Fruit fly (Drosophila melanogaster) whole organism: Measurements from ENCODE around the gene CG6763.

Experiments used
- CG8478 ChIP-seq: fragments of >200 bp; optimal IDR thresholded peaks from 2 replicates; lab custom pipeline; 2018; ENCODE audit warnings: inconsistent platforms
- Dll ChIP-seq: fragments of >200 bp; optimal IDR thresholded peaks from 2 replicates; lab custom pipeline; 2017
- EcR ChIP-seq, 2 experiments: fragments of >200 bp; optimal IDR thresholded peaks; 2 replicates each; lab custom pipeline; 2017; ENCODE audit warnings: missing biosample characterization in 2 of 2, missing genetic modification characterization in 2 of 2, missing genetic modification reagents in 2 of 2
- pan ChIP-seq: fragments of >200 bp; optimal IDR thresholded peaks from 2 replicates; lab custom pipeline; 2017
- psq ChIP-seq: fragments of >200 bp; optimal IDR thresholded peaks from 2 replicates; lab custom pipeline; 2017
- usp ChIP-seq: fragments of >200 bp; optimal IDR thresholded peaks from 2 replicates; lab custom pipeline; 2017; ENCODE audit warnings: missing biosample characterization, missing genetic modification characterization, mixed read lengths

CG6763 gene

dm6 chr3R:23284256-23284655, 454 bp downstream of the CG6763 start:
- TF ChIP-seq psq (lab: Kevin White, UChicago) (no peak), pan (no peak), Dll (no peak), CG8478 (lab: Kevin White, UChicago) (no peak), usp (GFP tag; lab: Kevin White, UChicago) (no peak), EcR (GFP tag; optimal IDR thresholded peaks at IDR 0.05; lab: Kevin White, UChicago) (no peak)

- TF ChIP-seq Dll (no peak), psq (lab: Kevin White, UChicago) (no peak), pan (no peak), CG8478 (lab: Kevin White, UChicago) (no peak), usp (GFP tag; lab: Kevin White, UChicago) (no peak), EcR (GFP tag; optimal IDR thresholded peaks at IDR 0.05; lab: Kevin White, UChicago) (no peak)
Measured at dm6 chr3R:23287951-23288350, 4.1 kb downstream of the CG6763 start, which contains the start of gene wam. Gene wam, minus strand, starts transcription at chr3R:23288051.

dm6 chr3R:23290089-23290488, 6.3 kb downstream of the CG6763 start, which contains the start of gene bb8:
Gene bb8, minus strand, starts transcription at chr3R:23290189.
- TF ChIP-seq usp (GFP tag; lab: Kevin White, UChicago) (no peak), pan (no peak), EcR (GFP tag; optimal IDR thresholded peaks at IDR 0.05; lab: Kevin White, UChicago) (no peak), CG8478 (lab: Kevin White, UChicago) (no peak), psq (lab: Kevin White, UChicago) (no peak)

- no peak for TF ChIP-seq Dll
- TF ChIP-seq pan = no peak
- TF ChIP-seq psq (lab: Kevin White, UChicago) = no peak
- TF ChIP-seq EcR (GFP tag; optimal IDR thresholded peaks at IDR 0.05; lab: Kevin White, UChicago) = no peak
- no peak for TF ChIP-seq usp (GFP tag; lab: Kevin White, UChicago)
- no peak for TF ChIP-seq CG8478 (lab: Kevin White, UChicago)
Measured at dm6 chr3R:23292267-23292666, 8.5 kb downstream of the CG6763 start.

dm6 chr3R:23293066-23293777, 9.4 kb downstream of the CG6763 start:
- TF ChIP-seq usp (GFP tag; lab: Kevin White, UChicago) = no peak
- peak; percentile 72 for TF ChIP-seq CG8478 (lab: Kevin White, UChicago)

- TF ChIP-seq pan (no peak), usp (GFP tag; lab: Kevin White, UChicago) (no peak), CG8478 (lab: Kevin White, UChicago) (peak; percentile 90), Dll (peak; percentile 70), psq (lab: Kevin White, UChicago) (no peak)
Measured at dm6 chr3R:23295360-23295772, 11.6 kb downstream of the CG6763 start.

- TF ChIP-seq CG8478 (lab: Kevin White, UChicago) (no peak), psq (lab: Kevin White, UChicago) (no peak), usp (GFP tag; lab: Kevin White, UChicago) (no peak), Dll (no peak), pan (no peak), EcR (GFP tag; optimal IDR thresholded peaks at IDR 0.05; lab: Kevin White, UChicago) (no peak)
Measured at dm6 chr3R:23296146-23296545, 12.3 kb downstream of the CG6763 start.

dm6 chr3R:23297132-23297862, 13.5 kb downstream of the CG6763 start:
- TF ChIP-seq usp (GFP tag; lab: Kevin White, UChicago) = no peak
- no peak for TF ChIP-seq EcR (GFP tag; optimal IDR thresholded peaks at IDR 0.05; lab: Kevin White, UChicago)
- no peak for TF ChIP-seq pan
- no peak for TF ChIP-seq Dll
- TF ChIP-seq psq (lab: Kevin White, UChicago) = no peak
- TF ChIP-seq CG8478 (lab: Kevin White, UChicago) = no peak

- no peak for TF ChIP-seq Dll
- no peak for TF ChIP-seq psq (lab: Kevin White, UChicago)
- TF ChIP-seq CG8478 (lab: Kevin White, UChicago) = no peak
- no peak for TF ChIP-seq usp (GFP tag; lab: Kevin White, UChicago)
- TF ChIP-seq EcR (GFP tag; optimal IDR thresholded peaks at IDR 0.05; lab: Kevin White, UChicago) = no peak
- no peak for TF ChIP-seq pan
Measured at dm6 chr3R:23300091-23300918, 16.5 kb downstream of the CG6763 start.

dm6 chr3R:23301270-23301669, 17.5 kb downstream of the CG6763 start:
- TF ChIP-seq Dll (no peak), pan (no peak), usp (GFP tag; lab: Kevin White, UChicago) (no peak), psq (lab: Kevin White, UChicago) (no peak), EcR (GFP tag; optimal IDR thresholded peaks at IDR 0.05; lab: Kevin White, UChicago) (no peak), CG8478 (lab: Kevin White, UChicago) (no peak)

- TF ChIP-seq CG8478 (lab: Kevin White, UChicago) (no peak), EcR (GFP tag; optimal IDR thresholded peaks at IDR 0.05; lab: Kevin White, UChicago) (no peak), pan (no peak), usp (GFP tag; lab: Kevin White, UChicago) (no peak), Dll (no peak), psq (lab: Kevin White, UChicago) (no peak)
Measured at dm6 chr3R:23302178-23302577, 18.4 kb downstream of the CG6763 start.
